Worm (Caenorhabditis elegans) whole organism, L1 larva: Measurements from ENCODE around the gene M60.4.
A peak's percentile ranks its signal among the peaks of the same experiment; 100 is the strongest.

Experiments
- C16A3.4 ChIP-seq: fragments of 150-350 bp; optimal IDR thresholded peaks from 2 replicates; lab custom pipeline; 2014; ENCODE audit warnings: missing biosample characterization, missing genetic modification characterization
- F16B12.6 ChIP-seq: fragments of 150-350 bp; optimal IDR thresholded peaks from 2 replicates; lab custom pipeline; 2014; ENCODE audit warnings: missing biosample characterization, missing genetic modification characterization
- Y116A8C.19 ChIP-seq: sonication (generic microtip); optimal IDR thresholded peaks from 2 replicates; lab custom pipeline; 2016; ENCODE audit warnings: missing compliant biosample characterization, missing genetic modification characterization, borderline replicate concordance
- aha-1 ChIP-seq: fragments of 150-350 bp; optimal IDR thresholded peaks from 2 replicates; lab custom pipeline; 2014; ENCODE audit warnings: missing biosample characterization, missing genetic modification characterization
- aly-2 ChIP-seq: fragments of 150-350 bp; optimal IDR thresholded peaks from 2 replicates; lab custom pipeline; 2014; ENCODE audit warnings: missing biosample characterization, missing genetic modification characterization
- blmp-1 ChIP-seq: fragments of 150-350 bp; optimal IDR thresholded peaks from 2 replicates; lab custom pipeline; 2014; ENCODE audit warnings: missing biosample characterization, missing genetic modification characterization
- ceh-90 ChIP-seq: sonication (generic microtip); optimal IDR thresholded peaks from 2 replicates; lab custom pipeline; 2016; ENCODE audit warnings: missing genetic modification characterization, missing compliant biosample characterization
- ces-1 ChIP-seq: fragments of 150-350 bp; optimal IDR thresholded peaks from 2 replicates; lab custom pipeline; 2014; ENCODE audit warnings: missing biosample characterization, missing genetic modification reagents, missing genetic modification characterization
- dpl-1 ChIP-seq, 3 experiments: fragments of 150-350 bp in 2 of 3; sonication (generic microtip) in 1 of 3; optimal IDR thresholded peaks; 2 replicates each; lab custom pipeline; 2014 to 2017; ENCODE audit warnings: missing biosample characterization in 3 of 3, missing genetic modification characterization in 3 of 3, missing genetic modification reagents in 3 of 3
- dsc-1 ChIP-seq: sonication (generic microtip); optimal IDR thresholded peaks from 2 replicates; lab custom pipeline; 2016; ENCODE audit warnings: mild to moderate bottlenecking, missing genetic modification characterization, missing compliant biosample characterization
- efl-1 ChIP-seq, 4 experiments: fragments of 150-350 bp; optimal IDR thresholded peaks in 3 of 4; peaks in 1 of 4; 1 replicate in 1 of 4; 2 replicates in 3 of 4; lab custom pipeline; 2014; ENCODE audit warnings: missing biosample characterization in 2 of 4, missing genetic modification characterization in 2 of 4, missing genetic modification reagents in 2 of 4
- efl-3 ChIP-seq: fragments of 200-800 bp; sonication (Bioruptor generic); optimal IDR thresholded peaks from 2 replicates; lab custom pipeline; 2018; ENCODE audit warnings: mild to moderate bottlenecking, missing genetic modification characterization, missing compliant biosample characterization
- egl-13 ChIP-seq: sonication (generic microtip); optimal IDR thresholded peaks from 2 replicates; lab custom pipeline; 2016; ENCODE audit warnings: missing genotype, missing genetic modification reagents, missing genetic modification characterization, missing compliant biosample characterization
- elt-2 ChIP-seq: sonication (generic microtip); optimal IDR thresholded peaks from 2 replicates; lab custom pipeline; 2016; ENCODE audit warnings: missing genetic modification characterization, mild to moderate bottlenecking, inconsistent platforms, missing compliant biosample characterization, missing genetic modification reagents
- fkh-4 ChIP-seq: sonication (generic microtip); optimal IDR thresholded peaks from 2 replicates; lab custom pipeline; 2016; ENCODE audit warnings: missing compliant biosample characterization, missing genetic modification characterization, borderline replicate concordance
- fos-1 ChIP-seq: fragments of 150-350 bp; optimal IDR thresholded peaks from 2 replicates; lab custom pipeline; 2014; ENCODE audit warnings: missing biosample characterization, missing genetic modification characterization
- hlh-17 ChIP-seq: fragments of 200-800 bp; sonication (Bioruptor generic); optimal IDR thresholded peaks from 2 replicates; lab custom pipeline; 2018; ENCODE audit warnings: missing genetic modification characterization, mild to moderate bottlenecking, missing compliant biosample characterization, moderate library complexity, borderline replicate concordance
- irx-1 ChIP-seq: sonication (generic microtip); optimal IDR thresholded peaks from 2 replicates; lab custom pipeline; 2016; ENCODE audit warnings: missing genetic modification characterization, missing compliant biosample characterization
- isw-1 ChIP-seq: fragments of 200-800 bp; sonication (Bioruptor generic); IDR thresholded peaks from 2 replicates; pipeline ENCODE4 v1.3.6; 2022; ENCODE audit warnings: missing genetic modification characterization, missing compliant biosample characterization
- jun-1 ChIP-seq: fragments of 150-350 bp; optimal IDR thresholded peaks from 2 replicates; lab custom pipeline; 2014; ENCODE audit warnings: missing biosample characterization, missing genetic modification reagents, missing genetic modification characterization
- lin-14 ChIP-seq: fragments of 200-800 bp; sonication (Bioruptor generic); optimal IDR thresholded peaks from 2 replicates; lab custom pipeline; 2018; ENCODE audit warnings: mild to moderate bottlenecking, missing genetic modification characterization, moderate library complexity, missing compliant biosample characterization
- lir-3 ChIP-seq: sonication (generic microtip); optimal IDR thresholded peaks from 2 replicates; lab custom pipeline; 2016; ENCODE audit warnings: mild to moderate bottlenecking, missing genetic modification characterization, moderate library complexity, missing compliant biosample characterization; ENCODE audit not compliant: poor library complexity
- lsy-2 ChIP-seq, 2 experiments: fragments of 150-350 bp; optimal IDR thresholded peaks; 2 replicates each; lab custom pipeline; 2014; ENCODE audit warnings: missing biosample characterization in 2 of 2, missing genetic modification characterization in 2 of 2
- mab-9 ChIP-seq: fragments of 200-800 bp; sonication (Bioruptor generic); IDR thresholded peaks from 2 replicates; pipeline ENCODE4 v1.3.6; 2022; ENCODE audit warnings: missing genetic modification reagents, missing genetic modification characterization, missing compliant biosample characterization
- mdl-1 ChIP-seq, 2 experiments: fragments of 150-350 bp; optimal IDR thresholded peaks; 2 replicates each; lab custom pipeline; 2014 to 2017; ENCODE audit warnings: missing biosample characterization in 2 of 2, missing genetic modification characterization in 2 of 2, inconsistent platforms in 1 of 2
- mef-2 ChIP-seq: fragments of 150-350 bp; optimal IDR thresholded peaks from 2 replicates; lab custom pipeline; 2014; ENCODE audit warnings: missing biosample characterization, missing genetic modification characterization
- mep-1 ChIP-seq: fragments of 150-350 bp; optimal IDR thresholded peaks from 2 replicates; lab custom pipeline; 2014; ENCODE audit warnings: missing biosample characterization, missing genetic modification characterization
- nhr-11 ChIP-seq: fragments of 150-350 bp; optimal IDR thresholded peaks from 2 replicates; lab custom pipeline; 2014; ENCODE audit warnings: missing biosample characterization, missing genetic modification characterization
- nhr-12 ChIP-seq: sonication (generic microtip); optimal IDR thresholded peaks from 2 replicates; lab custom pipeline; 2017; ENCODE audit warnings: missing biosample characterization, missing genetic modification characterization
- nhr-19 ChIP-seq: fragments of 200-800 bp; sonication (Bioruptor generic); conservative IDR thresholded peaks from 2 replicates; pipeline ENCODE4 v1.3.6; 2022; ENCODE audit warnings: missing genetic modification characterization, missing compliant biosample characterization
- nhr-20 ChIP-seq: sonication (generic microtip); optimal IDR thresholded peaks from 2 replicates; lab custom pipeline; 2016; ENCODE audit warnings: mild to moderate bottlenecking, missing genetic modification characterization, missing compliant biosample characterization
- nhr-28 ChIP-seq: fragments of 150-350 bp; optimal IDR thresholded peaks from 2 replicates; lab custom pipeline; 2014; ENCODE audit warnings: missing biosample characterization, missing genetic modification characterization
- nhr-47 ChIP-seq: sonication (generic microtip); optimal IDR thresholded peaks from 2 replicates; lab custom pipeline; 2016; ENCODE audit warnings: mild to moderate bottlenecking, missing genetic modification characterization, moderate library complexity, missing compliant biosample characterization
- nhr-71 ChIP-seq: sonication (generic microtip); optimal IDR thresholded peaks from 2 replicates; lab custom pipeline; 2016; ENCODE audit warnings: mild to moderate bottlenecking, missing genetic modification characterization, moderate library complexity, missing compliant biosample characterization
- nhr-84 ChIP-seq: sonication (generic microtip); optimal IDR thresholded peaks from 2 replicates; lab custom pipeline; 2017; ENCODE audit warnings: missing biosample characterization, missing genetic modification characterization
- nhr-85 ChIP-seq: sonication (generic microtip); peaks from one replicate; lab custom pipeline; 2016; ENCODE audit warnings: missing genetic modification characterization, inconsistent platforms, missing compliant biosample characterization
- pag-3 ChIP-seq: sonication (generic microtip); optimal IDR thresholded peaks from 2 replicates; lab custom pipeline; 2017; ENCODE audit warnings: missing genetic modification characterization, mild to moderate bottlenecking, missing compliant biosample characterization, antibody characterized with exemption, borderline replicate concordance; ENCODE audit not compliant: insufficient read depth
- pax-3 ChIP-seq: fragments of 200-800 bp; sonication (Bioruptor generic); optimal IDR thresholded peaks from 2 replicates; lab custom pipeline; 2018; ENCODE audit warnings: mild to moderate bottlenecking, missing genetic modification characterization, moderate library complexity, missing compliant biosample characterization
- pqm-1 ChIP-seq: sonication (generic microtip); optimal IDR thresholded peaks from 3 replicates; lab custom pipeline; 2017; ENCODE audit warnings: missing biosample characterization, missing genetic modification characterization
- skn-1 ChIP-seq: fragments of 150-350 bp; optimal IDR thresholded peaks from 2 replicates; lab custom pipeline; 2014; ENCODE audit warnings: missing biosample characterization, missing genetic modification characterization
- snu-23 ChIP-seq: sonication (generic microtip); optimal IDR thresholded peaks from 2 replicates; lab custom pipeline; 2016; ENCODE audit warnings: missing genetic modification characterization, missing compliant biosample characterization
- swsn-7 ChIP-seq: sonication (generic microtip); optimal IDR thresholded peaks from 2 replicates; lab custom pipeline; 2016; ENCODE audit warnings: missing genetic modification characterization, missing compliant biosample characterization
- tbx-2 ChIP-seq: sonication (generic microtip); optimal IDR thresholded peaks from 2 replicates; lab custom pipeline; 2016; ENCODE audit warnings: missing genetic modification characterization, missing compliant biosample characterization
- unc-130 ChIP-seq: fragments of 150-350 bp; optimal IDR thresholded peaks from 2 replicates; lab custom pipeline; 2017; ENCODE audit warnings: missing biosample characterization, missing genetic modification characterization, inconsistent platforms
- unc-62 ChIP-seq: fragments of 150-350 bp; optimal IDR thresholded peaks from 2 replicates; lab custom pipeline; 2014; ENCODE audit warnings: missing biosample characterization, missing genetic modification reagents, missing genetic modification characterization
- unc-86 ChIP-seq: sonication (generic microtip); optimal IDR thresholded peaks from 2 replicates; lab custom pipeline; 2016; ENCODE audit warnings: missing genetic modification characterization, missing compliant biosample characterization
- unc-98 ChIP-seq: fragments of 200-800 bp; sonication (Bioruptor generic); IDR thresholded peaks from 2 replicates; pipeline ENCODE4 v1.3.6; 2022; ENCODE audit warnings: missing genetic modification characterization, missing compliant biosample characterization
- vab-15 ChIP-seq: sonication (generic microtip); optimal IDR thresholded peaks from 2 replicates; lab custom pipeline; 2017; ENCODE audit warnings: missing genotype, mild to moderate bottlenecking, missing genetic modification characterization, missing compliant biosample characterization
- zip-4 ChIP-seq: fragments of 200-800 bp; sonication (Bioruptor generic); optimal IDR thresholded peaks from 2 replicates; lab custom pipeline; 2018; ENCODE audit warnings: mild to moderate bottlenecking, missing genetic modification characterization, moderate library complexity, missing compliant biosample characterization
- ztf-11 ChIP-seq, 2 experiments: sonication (generic microtip); optimal IDR thresholded peaks; 2 replicates each; lab custom pipeline; 2016 to 2017; ENCODE audit warnings: missing genetic modification characterization in 2 of 2, missing biosample characterization in 1 of 2, missing compliant biosample characterization in 1 of 2

Gene M60.4

DNA sequence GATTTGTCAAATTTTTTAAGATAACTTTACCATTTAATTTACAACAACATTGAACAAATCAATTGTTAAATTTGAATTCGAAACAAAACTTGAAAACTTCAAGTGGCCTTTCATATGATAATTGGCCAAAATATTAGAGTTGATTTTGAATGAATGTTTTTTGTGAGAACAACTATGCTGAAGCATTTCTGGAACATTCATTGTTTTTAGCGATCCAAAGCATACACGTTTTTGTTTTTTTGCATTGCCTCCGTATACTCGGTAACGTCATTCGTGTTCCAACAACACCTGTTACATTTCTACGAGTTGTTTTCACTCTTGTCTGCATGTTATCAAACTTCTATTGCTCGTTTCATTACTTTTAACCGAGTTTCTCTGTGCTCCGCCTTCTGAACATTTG is 40.9 kb upstream of the M60.4 start:
- TF ChIP-seq nhr-85 (tag; lab: Kevin White, UChicago) (peak; percentile 26), ztf-11 (tag; optimal IDR thresholded peaks at IDR 0.05; lab: Kevin White, UChicago) (no peak), efl-1 (optimal IDR thresholded peaks at IDR 0.05; lab: Kevin White, UChicago) (no peak), efl-1 (GFP tag; optimal IDR thresholded peaks at IDR 0.05 in 1 of 2; lab: Kevin White, UChicago) (peak in 1 of 2 experiments; percentile 55)

ce11 chrX:8276333-8276732 is 40.2 kb upstream of the M60.4 start:
- TF ChIP-seq unc-62 (GFP tag; lab: Kevin White, UChicago) = no peak
- no peak for TF ChIP-seq efl-3 (GFP tag; lab: Kevin White, UChicago)
- TF ChIP-seq fos-1 (tag; lab: Kevin White, UChicago) = no peak
- TF ChIP-seq vab-15 (tag; lab: Kevin White, UChicago) = no peak
- TF ChIP-seq hlh-17 (GFP tag; lab: Kevin White, UChicago) = no peak
- TF ChIP-seq Y116A8C.19 (tag; lab: Kevin White, UChicago) = no peak
- peak; percentile 7 for TF ChIP-seq snu-23
- TF ChIP-seq mep-1 = peak; percentile 3
- TF ChIP-seq nhr-84 (tag; lab: Kevin White, UChicago) = no peak
- TF ChIP-seq aly-2 = no peak
- TF ChIP-seq nhr-71 (tag; lab: Kevin White, UChicago) = peak; percentile 12
- TF ChIP-seq nhr-12 = no peak
- TF ChIP-seq nhr-11 = no peak
- no peak for TF ChIP-seq pqm-1 (tag; lab: Kevin White, UChicago)
- no peak for TF ChIP-seq F16B12.6 (tag; lab: Kevin White, UChicago)
- TF ChIP-seq lin-14 (GFP tag; lab: Kevin White, UChicago) = peak; percentile 64
- no peak for TF ChIP-seq aha-1
- TF ChIP-seq skn-1 = no peak
- no peak for TF ChIP-seq zip-4 (GFP tag; lab: Kevin White, UChicago)
- no peak for TF ChIP-seq irx-1 (tag; lab: Kevin White, UChicago)
- TF ChIP-seq unc-86 (tag; lab: Kevin White, UChicago) = no peak
- TF ChIP-seq ces-1 = no peak
- no peak for TF ChIP-seq egl-13 (tag; lab: Kevin White, UChicago)
- no peak for TF ChIP-seq elt-2 (tag; lab: Kevin White, UChicago)
- TF ChIP-seq tbx-2 (tag; lab: Kevin White, UChicago) = no peak
- no peak for TF ChIP-seq dpl-1 (GFP tag; optimal IDR thresholded peaks at IDR 0.05; lab: Kevin White, UChicago)
- TF ChIP-seq pax-3 (tag; lab: Kevin White, UChicago) = no peak
- TF ChIP-seq isw-1 (GFP tag; lab: Robert Waterston, UW) = no peak
- peak; percentile 17 for TF ChIP-seq dsc-1 (tag; lab: Kevin White, UChicago)
- no peak for TF ChIP-seq ztf-11 (tag; optimal IDR thresholded peaks at IDR 0.05; lab: Kevin White, UChicago)
- no peak for TF ChIP-seq nhr-19
- TF ChIP-seq ceh-90 (tag; lab: Kevin White, UChicago) = no peak
- no peak for TF ChIP-seq lsy-2 (tag; optimal IDR thresholded peaks at IDR 0.05; lab: Kevin White, UChicago)
- no peak for TF ChIP-seq nhr-20
- TF ChIP-seq fkh-4 (tag; lab: Kevin White, UChicago) = no peak
- TF ChIP-seq nhr-28 (tag; lab: Kevin White, UChicago) = no peak
- TF ChIP-seq lir-3 (tag; lab: Kevin White, UChicago) = no peak
- no peak for TF ChIP-seq unc-98 (GFP tag; lab: Robert Waterston, UW)
- no peak for TF ChIP-seq mef-2 (tag; lab: Kevin White, UChicago)
- peak; percentile 16 for TF ChIP-seq nhr-47
- TF ChIP-seq unc-130 (tag; lab: Kevin White, UChicago) = no peak
- no peak for TF ChIP-seq swsn-7 (tag; lab: Kevin White, UChicago)
- no peak for TF ChIP-seq pag-3 (tag; lab: Kevin White, UChicago)
- no peak for TF ChIP-seq efl-1 (optimal IDR thresholded peaks at IDR 0.05; lab: Kevin White, UChicago)
- peak in 1 of 2 experiments; percentile 5 for TF ChIP-seq efl-1 (GFP tag; optimal IDR thresholded peaks at IDR 0.05 in 1 of 2; lab: Kevin White, UChicago)
- TF ChIP-seq mab-9 (GFP tag; lab: Robert Waterston, UW) = no peak
- peak; percentile 91 for TF ChIP-seq blmp-1 (tag; lab: Kevin White, UChicago)
- no peak for TF ChIP-seq mdl-1 (tag; optimal IDR thresholded peaks at IDR 0.05; lab: Kevin White, UChicago)
- no peak for TF ChIP-seq C16A3.4 (tag; lab: Kevin White, UChicago)
- no peak for TF ChIP-seq jun-1 (tag; lab: Kevin White, UChicago)
